Worm (Caenorhabditis elegans) whole organism, early embryonic: Measurements from ENCODE around the gene ZK1320.2.

ENCODE experiments used
- B0310.2 ChIP-seq: sonication (generic microtip); optimal IDR thresholded peaks from 2 replicates; lab custom pipeline; 2016; ENCODE audit warnings: mild to moderate bottlenecking, missing genetic modification characterization, missing compliant biosample characterization
- F13C5.2 ChIP-seq: sonication (generic microtip); optimal IDR thresholded peaks from 2 replicates; lab custom pipeline; 2017; ENCODE audit warnings: mild to moderate bottlenecking, missing genetic modification characterization, inconsistent platforms, missing compliant biosample characterization
- aly-1 ChIP-seq: sonication (generic microtip); optimal IDR thresholded peaks from 2 replicates; lab custom pipeline; 2016; ENCODE audit warnings: missing genetic modification characterization, missing compliant biosample characterization
- ama-1 ChIP-seq: fragments of 150-350 bp; optimal IDR thresholded peaks from 2 replicates; lab custom pipeline; 2014
- ceh-13 ChIP-seq: fragments of 200-800 bp; sonication (Bioruptor generic); optimal IDR thresholded peaks from 2 replicates; lab custom pipeline; 2018; ENCODE audit warnings: mild to moderate bottlenecking, missing genetic modification characterization, missing compliant biosample characterization
- ceh-36 ChIP-seq: sonication (generic microtip); optimal IDR thresholded peaks from 2 replicates; lab custom pipeline; 2016; ENCODE audit warnings: missing genetic modification characterization, inconsistent platforms, missing compliant biosample characterization
- ets-7 ChIP-seq: sonication (generic microtip); optimal IDR thresholded peaks from 2 replicates; lab custom pipeline; 2016; ENCODE audit warnings: missing genotype, missing genetic modification characterization, missing compliant biosample characterization
- flt-1 ChIP-seq: fragments of 200-800 bp; sonication (Bioruptor generic); IDR thresholded peaks from 2 replicates; pipeline ENCODE4 v1.3.6; 2022; ENCODE audit warnings: missing genetic modification characterization, missing compliant biosample characterization
- hmbx-1 ChIP-seq: sonication (generic microtip); optimal IDR thresholded peaks from 2 replicates; lab custom pipeline; 2016; ENCODE audit warnings: mild to moderate bottlenecking, missing genetic modification characterization, missing compliant biosample characterization
- hmg-4 ChIP-seq: fragments of 200-800 bp; sonication (Bioruptor generic); optimal IDR thresholded peaks from 2 replicates; lab custom pipeline; 2018; ENCODE audit warnings: mild to moderate bottlenecking, missing genetic modification characterization, missing compliant biosample characterization
- hnd-1 ChIP-seq: sonication (generic microtip); optimal IDR thresholded peaks from 2 replicates; lab custom pipeline; 2016; ENCODE audit warnings: missing genetic modification characterization, missing compliant biosample characterization
- pes-1 ChIP-seq: fragments of 200-800 bp; sonication (Bioruptor generic); IDR thresholded peaks from 2 replicates; pipeline ENCODE4 v1.3.6; 2022; ENCODE audit warnings: missing genetic modification reagents, missing genetic modification characterization, missing compliant biosample characterization
- scrt-1 ChIP-seq: fragments of 200-800 bp; sonication (Bioruptor generic); IDR thresholded peaks from 2 replicates; pipeline ENCODE4 v1.3.6; 2022; ENCODE audit warnings: missing genetic modification characterization, missing compliant biosample characterization
- sea-1 ChIP-seq: fragments of 200-800 bp; sonication (Bioruptor generic); conservative IDR thresholded peaks from 2 replicates; pipeline ENCODE4 v1.3.6; 2022; ENCODE audit warnings: missing genetic modification characterization, missing compliant biosample characterization
- tbx-11 ChIP-seq: fragments of 200-800 bp; sonication (Bioruptor generic); IDR thresholded peaks from 2 replicates; pipeline ENCODE4 v1.3.6; 2022; ENCODE audit warnings: missing genetic modification characterization, missing compliant biosample characterization
- tbx-37 ChIP-seq: fragments of 200-800 bp; sonication (Bioruptor generic); conservative IDR thresholded peaks from 2 replicates; pipeline ENCODE4 v1.3.6; 2022; ENCODE audit warnings: missing genetic modification reagents, missing genetic modification characterization, missing compliant biosample characterization
- tra-4 ChIP-seq: sonication (generic microtip); optimal IDR thresholded peaks from 2 replicates; lab custom pipeline; 2017; ENCODE audit warnings: missing genetic modification characterization, missing compliant biosample characterization

The ZK1320.2 gene

DNA sequence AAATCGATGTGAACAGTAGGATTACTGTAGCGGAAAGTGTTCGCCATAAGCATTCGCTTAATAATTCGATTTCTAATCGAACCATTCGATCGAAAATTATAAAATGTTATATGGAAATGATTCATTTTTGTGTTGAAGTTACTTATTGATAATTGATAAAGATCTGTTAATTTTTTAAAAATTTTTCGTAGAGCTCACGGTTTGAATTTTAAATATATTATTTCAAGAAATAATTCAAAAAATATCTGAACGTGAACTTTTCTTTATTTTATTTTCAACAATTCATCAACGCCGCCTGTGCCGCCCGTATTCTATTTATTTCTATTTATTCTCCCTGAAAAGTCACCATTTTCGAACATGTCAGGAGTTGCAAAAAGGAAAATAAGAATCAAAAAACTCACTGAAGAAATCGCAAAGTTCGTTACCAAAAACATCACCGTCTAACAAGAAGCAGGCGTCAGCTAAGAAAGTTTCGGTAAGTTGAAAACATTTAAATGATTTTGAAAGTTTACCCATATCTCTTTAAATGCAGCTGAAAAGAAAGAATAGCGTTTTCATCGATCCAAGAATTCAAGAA, 47.4 kb downstream of the ZK1320.2 start, which contains the start of the genes T15H9.5 and T15H9.4:
Gene T15H9.5, minus strand, starts transcription at position 101 of the 577 bp plus-strand sequence.
Gene T15H9.4, plus strand, starts transcription at position 527 of the 577 bp plus-strand sequence.
- TF ChIP-seq aly-1 (tag; lab: Kevin White, UChicago) (no peak), ceh-13 (no peak), scrt-1 (GFP tag; lab: Robert Waterston, UW) (no peak), ama-1 (no peak), sea-1 (GFP tag; lab: Robert Waterston, UW) (no peak), ets-7 (tag; lab: Kevin White, UChicago) (no peak), tbx-37 (GFP tag; lab: Robert Waterston, UW) (no peak), B0310.2 (tag; lab: Kevin White, UChicago) (no peak), tra-4 (tag; lab: Kevin White, UChicago) (no peak), ceh-36 (tag; lab: Kevin White, UChicago) (no peak), pes-1 (GFP tag; lab: Robert Waterston, UW) (no peak), hmbx-1 (no peak), hnd-1 (tag; lab: Kevin White, UChicago) (no peak), hmg-4 (no peak), flt-1 (GFP tag; lab: Robert Waterston, UW) (no peak), F13C5.2 (tag; lab: Kevin White, UChicago) (no peak), tbx-11 (GFP tag; lab: Robert Waterston, UW) (no peak)

- no peak for TF ChIP-seq aly-1 (tag; lab: Kevin White, UChicago)
- TF ChIP-seq tbx-37 (GFP tag; lab: Robert Waterston, UW) = no peak
- TF ChIP-seq tbx-11 (GFP tag; lab: Robert Waterston, UW) = no peak
- TF ChIP-seq hmg-4 = no peak
- TF ChIP-seq ama-1 = no peak
- TF ChIP-seq B0310.2 (tag; lab: Kevin White, UChicago) = no peak
- TF ChIP-seq ceh-13 = no peak
- no peak for TF ChIP-seq ceh-36 (tag; lab: Kevin White, UChicago)
- TF ChIP-seq scrt-1 (GFP tag; lab: Robert Waterston, UW) = no peak
- TF ChIP-seq flt-1 (GFP tag; lab: Robert Waterston, UW) = no peak
- TF ChIP-seq pes-1 (GFP tag; lab: Robert Waterston, UW) = no peak
- TF ChIP-seq F13C5.2 (tag; lab: Kevin White, UChicago) = no peak
- TF ChIP-seq hmbx-1 = no peak
- TF ChIP-seq ets-7 (tag; lab: Kevin White, UChicago) = no peak
These were observed 49.5 kb downstream of the ZK1320.2 start, which contains the start of gene pap-2 for ce11 chrII:9609296-9609695. Gene pap-2, minus strand, starts transcription at chrII:9609396.
